Worm (Caenorhabditis elegans) whole organism, L2 larva: Measurements from ENCODE around the gene slc-36.1.

ENCODE experiments used
- C34F6.9 ChIP-seq: fragments of 150-350 bp; optimal IDR thresholded peaks from 2 replicates; lab custom pipeline; 2014; ENCODE audit warnings: missing biosample characterization, missing genetic modification characterization
- F13H6.1 ChIP-seq: sonication (generic microtip); optimal IDR thresholded peaks from 2 replicates; lab custom pipeline; 2016; ENCODE audit warnings: missing genetic modification characterization, missing compliant biosample characterization
- alr-1 ChIP-seq: fragments of 150-350 bp; optimal IDR thresholded peaks from 2 replicates; lab custom pipeline; 2014; ENCODE audit warnings: missing biosample characterization, missing genetic modification characterization
- aly-2 ChIP-seq: fragments of 150-350 bp; optimal IDR thresholded peaks from 2 replicates; lab custom pipeline; 2014; ENCODE audit warnings: missing biosample characterization, missing genetic modification characterization
- ama-1 ChIP-seq: fragments of 150-350 bp; optimal IDR thresholded peaks from 2 replicates; lab custom pipeline; 2018; ENCODE audit warnings: inconsistent platforms
- blmp-1 ChIP-seq: sonication (generic microtip); optimal IDR thresholded peaks from 2 replicates; lab custom pipeline; 2017; ENCODE audit warnings: missing genetic modification characterization, mild to moderate bottlenecking, missing compliant biosample characterization, antibody characterized with exemption, moderate library complexity; ENCODE audit not compliant: insufficient read depth
- ceh-16 ChIP-seq: fragments of 150-350 bp; optimal IDR thresholded peaks from 2 replicates; lab custom pipeline; 2014; ENCODE audit warnings: missing biosample characterization, missing genetic modification characterization
- ceh-82 ChIP-seq: fragments of 150-350 bp; optimal IDR thresholded peaks from 2 replicates; lab custom pipeline; 2014; ENCODE audit warnings: missing biosample characterization, missing genetic modification characterization
- dmd-4 ChIP-seq: sonication (generic microtip); optimal IDR thresholded peaks from 2 replicates; lab custom pipeline; 2017; ENCODE audit warnings: missing biosample characterization, missing genetic modification characterization
- egl-27 ChIP-seq: sonication (generic microtip); optimal IDR thresholded peaks from 3 replicates; lab custom pipeline; 2017; ENCODE audit warnings: missing biosample characterization, missing genetic modification reagents, missing genetic modification characterization
- fos-1 ChIP-seq: fragments of 150-350 bp; optimal IDR thresholded peaks from 2 replicates; lab custom pipeline; 2014; ENCODE audit warnings: missing biosample characterization, missing genetic modification characterization
- gmeb-1 ChIP-seq: fragments of 150-350 bp; optimal IDR thresholded peaks from 2 replicates; lab custom pipeline; 2014; ENCODE audit warnings: missing biosample characterization, missing genetic modification characterization
- lin-13 ChIP-seq: fragments of 150-350 bp; optimal IDR thresholded peaks from 2 replicates; lab custom pipeline; 2014; ENCODE audit warnings: missing biosample characterization, missing genetic modification reagents, missing genetic modification characterization
- lin-39 ChIP-seq: fragments of 150-350 bp; optimal IDR thresholded peaks from 2 replicates; lab custom pipeline; 2014; ENCODE audit warnings: missing biosample characterization, missing genetic modification reagents, missing genetic modification characterization
- lsy-2 ChIP-seq, 2 experiments: fragments of 150-350 bp in 1 of 2; sonication (generic microtip) in 1 of 2; optimal IDR thresholded peaks; 2 replicates each; lab custom pipeline; 2014 to 2017; ENCODE audit warnings: missing biosample characterization in 2 of 2, missing genetic modification characterization in 2 of 2
- mbf-1 ChIP-seq: sonication (generic microtip); optimal IDR thresholded peaks from 2 replicates; lab custom pipeline; 2017; ENCODE audit warnings: missing biosample characterization, missing genetic modification characterization
- nhr-10 ChIP-seq: sonication (generic microtip); optimal IDR thresholded peaks from 2 replicates; lab custom pipeline; 2017; ENCODE audit warnings: missing biosample characterization, missing genetic modification characterization
- nhr-11 ChIP-seq: fragments of 150-350 bp; optimal IDR thresholded peaks from 2 replicates; lab custom pipeline; 2014; ENCODE audit warnings: missing biosample characterization, missing genetic modification characterization
- nhr-12 ChIP-seq: fragments of 150-350 bp; optimal IDR thresholded peaks from 2 replicates; lab custom pipeline; 2014; ENCODE audit warnings: missing biosample characterization, missing genetic modification characterization
- nhr-129 ChIP-seq: fragments of 150-350 bp; optimal IDR thresholded peaks from 2 replicates; lab custom pipeline; 2014; ENCODE audit warnings: missing biosample characterization, missing genetic modification characterization
- nhr-21 ChIP-seq: fragments of 150-350 bp; optimal IDR thresholded peaks from 2 replicates; lab custom pipeline; 2014; ENCODE audit warnings: missing biosample characterization, missing genetic modification characterization
- nhr-23 ChIP-seq: fragments of 150-350 bp; optimal IDR thresholded peaks from 2 replicates; lab custom pipeline; 2014; ENCODE audit warnings: missing biosample characterization, missing genetic modification reagents, missing genetic modification characterization
- nhr-25 ChIP-seq: fragments of 150-350 bp; sonication (generic microtip); optimal IDR thresholded peaks from 3 replicates; lab custom pipeline; 2014; ENCODE audit warnings: missing biosample characterization, missing genetic modification characterization
- nhr-77 ChIP-seq: fragments of 150-350 bp; optimal IDR thresholded peaks from 2 replicates; lab custom pipeline; 2014; ENCODE audit warnings: missing biosample characterization, missing genetic modification characterization
- peb-1 ChIP-seq: fragments of 150-350 bp; optimal IDR thresholded peaks from 2 replicates; lab custom pipeline; 2014; ENCODE audit warnings: missing biosample characterization, missing genetic modification characterization
- sem-4 ChIP-seq: fragments of 150-350 bp; optimal IDR thresholded peaks from 2 replicates; lab custom pipeline; 2014; ENCODE audit warnings: missing biosample characterization, missing genetic modification reagents, missing genetic modification characterization
- skn-1 ChIP-seq: sonication (generic microtip); optimal IDR thresholded peaks from 2 replicates; lab custom pipeline; 2017; ENCODE audit warnings: missing biosample characterization, missing genetic modification characterization
- sma-9 ChIP-seq, 2 experiments: fragments of 150-350 bp in 1 of 2; sonication (generic microtip) in 1 of 2; optimal IDR thresholded peaks; 2 replicates each; lab custom pipeline; 2014 to 2016; ENCODE audit warnings: missing genetic modification characterization in 2 of 2, mild to moderate bottlenecking in 1 of 2, missing biosample characterization in 1 of 2, missing compliant biosample characterization in 1 of 2, missing genetic modification reagents in 1 of 2, moderate library complexity in 1 of 2
- snpc-4 ChIP-seq: fragments of 150-350 bp; optimal IDR thresholded peaks from 2 replicates; lab custom pipeline; 2014; ENCODE audit warnings: missing biosample characterization, missing genetic modification characterization
- unc-39 ChIP-seq: fragments of 150-350 bp; optimal IDR thresholded peaks from 2 replicates; lab custom pipeline; 2014; ENCODE audit warnings: missing biosample characterization, missing genetic modification characterization
- unc-55 ChIP-seq: fragments of 150-350 bp; sonication (generic microtip); optimal IDR thresholded peaks from 3 replicates; lab custom pipeline; 2014; ENCODE audit warnings: missing biosample characterization, missing genetic modification reagents, missing genetic modification characterization
- unc-62 ChIP-seq: fragments of 150-350 bp; optimal IDR thresholded peaks from 2 replicates; lab custom pipeline; 2014; ENCODE audit warnings: missing biosample characterization, missing genetic modification reagents, missing genetic modification characterization
- zag-1 ChIP-seq: fragments of 150-350 bp; optimal IDR thresholded peaks from 2 replicates; lab custom pipeline; 2014; ENCODE audit warnings: missing biosample characterization, missing genetic modification characterization
- ztf-11 ChIP-seq: sonication (generic microtip); optimal IDR thresholded peaks from 2 replicates; lab custom pipeline; 2017; ENCODE audit warnings: missing biosample characterization, missing genetic modification characterization
- ztf-4 ChIP-seq: fragments of 150-350 bp; optimal IDR thresholded peaks from 2 replicates; lab custom pipeline; 2014; ENCODE audit warnings: missing biosample characterization, missing genetic modification characterization

The slc-36.1 gene

ce11 chrIII:13314636-13315035 lies 7.3 kb downstream of the slc-36.1 start:
- TF ChIP-seq mbf-1 (tag; lab: Kevin White, UChicago) (no peak), nhr-12 (tag; lab: Kevin White, UChicago) (no peak), gmeb-1 (no peak), fos-1 (tag; lab: Kevin White, UChicago) (no peak), alr-1 (no peak)

ce11 chrIII:13315071-13315470 lies 7.8 kb downstream of the slc-36.1 start, which contains the start of gene dph-7:
Gene dph-7, plus strand, starts transcription at chrIII:13315123.
- no peak for TF ChIP-seq nhr-23
- no peak for TF ChIP-seq lsy-2 (tag; optimal IDR thresholded peaks at IDR 0.05; lab: Kevin White, UChicago)
- no peak for TF ChIP-seq mbf-1 (tag; lab: Kevin White, UChicago)
- TF ChIP-seq unc-39 (tag; lab: Kevin White, UChicago), result no peak
- no peak for TF ChIP-seq blmp-1
- TF ChIP-seq nhr-10 (tag; lab: Kevin White, UChicago), result no peak
- no peak for TF ChIP-seq unc-62 (GFP tag; lab: Kevin White, UChicago)
- TF ChIP-seq egl-27, result no peak
- TF ChIP-seq C34F6.9 (tag; lab: Kevin White, UChicago), result no peak
- no peak for TF ChIP-seq ceh-16 (tag; lab: Kevin White, UChicago)

DNA sequence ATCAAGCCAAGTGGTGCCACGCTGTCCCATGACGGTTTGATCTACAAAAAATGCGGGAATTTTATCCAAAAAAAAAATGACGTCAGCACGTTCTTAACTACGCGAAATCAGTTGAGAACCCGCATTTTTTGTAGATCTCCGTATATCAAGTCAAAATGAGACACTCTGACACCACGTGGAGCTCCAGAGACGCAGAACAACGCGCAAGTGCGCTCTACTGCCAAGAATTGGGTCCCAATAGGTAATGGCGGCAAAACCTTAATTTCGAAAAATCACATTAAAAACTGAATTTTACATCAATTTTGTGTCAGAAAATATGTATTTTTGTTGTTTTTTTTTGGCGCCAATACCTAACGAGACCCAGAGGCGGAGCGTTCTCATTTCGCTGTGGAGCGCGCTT lies 9.6 kb downstream of the slc-36.1 start:
- TF ChIP-seq nhr-77 (tag; lab: Kevin White, UChicago) (no peak), nhr-129 (tag; lab: Kevin White, UChicago) (no peak), F13H6.1 (tag; lab: Kevin White, UChicago) (no peak), lin-13 (GFP tag; lab: Kevin White, UChicago) (no peak), nhr-10 (tag; lab: Kevin White, UChicago) (no peak)

ce11 chrIII:13317383-13317911 lies 10.1 kb downstream of the slc-36.1 start:
- TF ChIP-seq gmeb-1 (no peak), dmd-4 (tag; lab: Kevin White, UChicago) (no peak), sma-9 (GFP tag; optimal IDR thresholded peaks at IDR 0.05; lab: Kevin White, UChicago) (no peak), sma-9 (tag; optimal IDR thresholded peaks at IDR 0.05; lab: Kevin White, UChicago) (no peak), nhr-25 (tag; lab: Kevin White, UChicago) (no peak), sem-4 (tag; lab: Kevin White, UChicago) (no peak), skn-1 (tag; lab: Kevin White, UChicago) (no peak)

ce11 chrIII:13322578-13322977 lies 15.3 kb downstream of the slc-36.1 start, which contains the start of gene F53A2.11:
Gene F53A2.11, minus strand, starts transcription at chrIII:13322678.
- TF ChIP-seq unc-55, result no peak
- TF ChIP-seq snpc-4 (tag; lab: Kevin White, UChicago), result no peak
- TF ChIP-seq mbf-1 (tag; lab: Kevin White, UChicago), result no peak

DNA sequence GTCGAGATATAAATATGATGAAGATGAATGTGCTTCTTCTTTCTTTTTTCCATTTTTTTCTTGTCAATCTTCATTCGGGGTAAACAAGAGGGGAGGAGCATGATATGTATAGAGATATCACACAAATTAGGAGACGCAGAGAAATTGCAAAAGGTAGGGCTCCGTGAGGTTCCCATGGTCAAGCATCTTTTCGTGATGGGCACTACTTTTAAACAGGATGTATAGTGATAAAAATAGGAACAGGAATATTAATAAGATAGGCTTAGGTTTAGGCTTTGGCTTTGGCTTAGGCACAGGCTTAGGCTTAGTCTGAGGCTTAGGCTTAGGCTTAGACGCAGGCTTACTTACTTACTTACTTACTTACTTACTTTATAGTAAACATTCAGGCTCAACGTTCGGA lies 17.4 kb downstream of the slc-36.1 start, which contains the start of gene F53A2.1:
TSS of gene F53A2.1 (minus strand) at position 101 of the 400 bp plus-strand sequence.
- TF ChIP-seq C34F6.9 (tag; lab: Kevin White, UChicago), result no peak
- no peak for TF ChIP-seq ceh-16 (tag; lab: Kevin White, UChicago)
- no peak for TF ChIP-seq F13H6.1 (tag; lab: Kevin White, UChicago)
- TF ChIP-seq skn-1 (tag; lab: Kevin White, UChicago), result no peak
- no peak for TF ChIP-seq ceh-82
- TF ChIP-seq ztf-11 (tag; lab: Kevin White, UChicago), result no peak
- no peak for TF ChIP-seq unc-39 (tag; lab: Kevin White, UChicago)
- TF ChIP-seq zag-1 (tag; lab: Kevin White, UChicago), result no peak
- TF ChIP-seq nhr-21 (tag; lab: Kevin White, UChicago), result no peak

DNA sequence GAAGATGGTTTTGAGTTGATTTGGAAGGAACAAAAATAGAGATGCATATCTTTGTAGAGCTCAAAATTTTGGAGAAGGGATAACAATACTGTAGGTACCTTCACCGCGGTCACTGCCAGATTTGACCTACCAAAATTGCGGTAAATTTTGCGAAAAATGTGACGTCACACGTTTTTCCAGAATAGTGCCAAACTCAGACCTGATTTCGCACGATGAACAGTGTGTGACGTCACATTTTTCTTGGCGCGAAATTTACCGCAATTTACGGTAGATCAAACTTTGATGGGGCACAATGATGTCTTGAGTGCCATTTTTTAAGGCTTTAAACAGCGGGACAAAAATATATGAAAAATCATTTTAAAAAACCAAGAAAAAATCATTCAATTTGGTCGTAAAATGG lies 21.6 kb downstream of the slc-36.1 start:
- TF ChIP-seq ztf-4 (no peak), C34F6.9 (tag; lab: Kevin White, UChicago) (no peak), ama-1 (no peak), unc-39 (tag; lab: Kevin White, UChicago) (no peak), lin-13 (GFP tag; lab: Kevin White, UChicago) (no peak), ztf-11 (tag; lab: Kevin White, UChicago) (no peak), peb-1 (tag; lab: Kevin White, UChicago) (no peak), nhr-21 (tag; lab: Kevin White, UChicago) (no peak), alr-1 (no peak), mbf-1 (tag; lab: Kevin White, UChicago) (no peak), nhr-25 (tag; lab: Kevin White, UChicago) (no peak), aly-2 (no peak), nhr-129 (tag; lab: Kevin White, UChicago) (no peak), gmeb-1 (no peak), fos-1 (tag; lab: Kevin White, UChicago) (no peak), lin-39 (tag; lab: Kevin White, UChicago) (no peak), egl-27 (no peak), skn-1 (tag; lab: Kevin White, UChicago) (no peak), nhr-11 (tag; lab: Kevin White, UChicago) (no peak), lsy-2 (tag; optimal IDR thresholded peaks at IDR 0.05; lab: Kevin White, UChicago) (no peak)
